Fruit fly (Drosophila melanogaster) whole organism, embryonic: Measurements from ENCODE around the gene FucTD.

Source experiments
- CG10267 ChIP-seq: fragments of 200-800 bp; sonication (Bioruptor generic); optimal IDR thresholded peaks from 2 replicates; lab custom pipeline; 2018; ENCODE audit warnings: missing biosample characterization, mild to moderate bottlenecking, missing genetic modification characterization, moderate library complexity
- CG10543 ChIP-seq: fragments of 200-800 bp; sonication (Bioruptor generic); optimal IDR thresholded peaks from 3 replicates; lab custom pipeline; 2017; ENCODE audit warnings: missing biosample characterization, mild to moderate bottlenecking, missing genetic modification characterization, moderate library complexity
- CG11085 ChIP-seq: fragments of 200-800 bp; sonication (Bioruptor generic); IDR thresholded peaks from 2 replicates; pipeline ENCODE4 v1.3.6; 2022; ENCODE audit warnings: missing biosample characterization, missing genetic modification characterization
- CG14965 ChIP-seq: fragments of 200-800 bp; sonication (Bioruptor generic); optimal IDR thresholded peaks from 2 replicates; lab custom pipeline; 2016; ENCODE audit warnings: missing biosample characterization, missing genetic modification characterization, borderline replicate concordance
- CG16815 ChIP-seq: fragments of 200-800 bp; sonication (Bioruptor generic); optimal IDR thresholded peaks from 3 replicates; lab custom pipeline; 2017; ENCODE audit warnings: missing biosample characterization, mild to moderate bottlenecking, missing genetic modification characterization
- CG17612 ChIP-seq: fragments of 200-800 bp; sonication (Bioruptor generic); IDR thresholded peaks from 2 replicates; pipeline ENCODE4 v1.3.6; 2022; ENCODE audit warnings: missing biosample characterization, missing genetic modification characterization
- CG2202 ChIP-seq: fragments of 200-800 bp; sonication (Bioruptor generic); optimal IDR thresholded peaks from 2 replicates; lab custom pipeline; 2018; ENCODE audit warnings: missing biosample characterization, mild to moderate bottlenecking, missing genetic modification characterization
- CG3847 ChIP-seq: fragments of 200-800 bp; sonication (Bioruptor generic); IDR thresholded peaks from 2 replicates; pipeline ENCODE4 v1.3.6; 2022; ENCODE audit warnings: missing biosample characterization, missing genetic modification characterization
- CG43689 ChIP-seq: fragments of 200-800 bp; sonication (Bioruptor generic); IDR thresholded peaks from 2 replicates; pipeline ENCODE4 v1.3.6; 2022; ENCODE audit warnings: missing biosample characterization, missing genetic modification characterization
- CG5180 ChIP-seq: fragments of 200-800 bp; sonication (Bioruptor generic); optimal IDR thresholded peaks from 3 replicates; lab custom pipeline; 2017; ENCODE audit warnings: missing biosample characterization, missing genetic modification characterization, mild to moderate bottlenecking, moderate library complexity, missing genetic modification reagents
- CG7271 ChIP-seq: fragments of 200-800 bp; sonication (Bioruptor generic); optimal IDR thresholded peaks from 2 replicates; lab custom pipeline; 2018; ENCODE audit warnings: missing biosample characterization, mild to moderate bottlenecking, missing genetic modification characterization, moderate library complexity
- CG7786 ChIP-seq: fragments of 200-800 bp; sonication (Bioruptor generic); optimal IDR thresholded peaks from 2 replicates; lab custom pipeline; 2016; ENCODE audit warnings: missing biosample characterization, missing genetic modification characterization
- CG8388 ChIP-seq: fragments of 200-800 bp; sonication (Bioruptor generic); optimal IDR thresholded peaks from 2 replicates; lab custom pipeline; 2019; ENCODE audit warnings: missing biosample characterization, mild to moderate bottlenecking, missing genetic modification characterization, moderate library complexity
- CG9437 ChIP-seq: fragments of 200-800 bp; sonication (Bioruptor generic); optimal IDR thresholded peaks from 2 replicates; lab custom pipeline; 2018; ENCODE audit warnings: missing biosample characterization, mild to moderate bottlenecking, missing genetic modification characterization
- CG9817 ChIP-seq: fragments of 200-800 bp; sonication (Bioruptor generic); optimal IDR thresholded peaks from 2 replicates; lab custom pipeline; 2018; ENCODE audit warnings: missing biosample characterization, mild to moderate bottlenecking, missing genetic modification characterization, moderate library complexity
- CG9932 ChIP-seq: fragments of 200-800 bp; sonication (Bioruptor generic); IDR thresholded peaks from 2 replicates; pipeline ENCODE4 v1.3.6; 2022; ENCODE audit warnings: missing biosample characterization, missing genetic modification characterization
- CHES-1-like ChIP-seq: fragments of 200-800 bp; sonication (Bioruptor generic); optimal IDR thresholded peaks from 2 replicates; lab custom pipeline; 2016; ENCODE audit warnings: missing biosample characterization, missing genetic modification characterization
- Camta ChIP-seq: fragments of 200-800 bp; sonication (Bioruptor generic); optimal IDR thresholded peaks from 2 replicates; lab custom pipeline; 2016; ENCODE audit warnings: missing biosample characterization, missing genetic modification characterization
- Hr51 ChIP-seq, 2 experiments: fragments of 200-800 bp; sonication (Bioruptor generic); optimal IDR thresholded peaks; 2 replicates in 1 of 2; 3 replicates in 1 of 2; lab custom pipeline; 2016 to 2018; ENCODE audit warnings: missing biosample characterization in 2 of 2, missing genetic modification characterization in 2 of 2, mild to moderate bottlenecking in 1 of 2, moderate library complexity in 1 of 2
- Nf-YA ChIP-seq: fragments of 200-800 bp; sonication (Bioruptor generic); IDR thresholded peaks from 2 replicates; pipeline ENCODE4 v1.3.6; 2022; ENCODE audit warnings: missing biosample characterization, missing genetic modification characterization
- Trl ChIP-seq, 3 experiments: fragments of >200 bp in 2 of 3; fragments of 200-800 bp in 1 of 3; sonication (Bioruptor generic) in 1 of 3; optimal IDR thresholded peaks; 2 replicates in 1 of 3; 3 replicates in 2 of 3; lab custom pipeline; 2016 to 2017; ENCODE audit warnings: missing biosample characterization in 1 of 3, missing genetic modification characterization in 1 of 3
- Usf ChIP-seq: fragments of 200-800 bp; sonication (Bioruptor generic); optimal IDR thresholded peaks from 2 replicates; lab custom pipeline; 2017; ENCODE audit warnings: missing genotype, missing biosample characterization, missing genetic modification characterization
- al ChIP-seq: fragments of 200-800 bp; sonication (Bioruptor generic); IDR thresholded peaks from 2 replicates; pipeline ENCODE4 v1.3.6; 2022; ENCODE audit warnings: missing biosample characterization, missing genetic modification characterization
- amos ChIP-seq: fragments of 200-800 bp; sonication (Bioruptor generic); IDR thresholded peaks from 2 replicates; pipeline ENCODE4 v1.3.6; 2022; ENCODE audit warnings: missing biosample characterization, missing genetic modification characterization; ENCODE audit not compliant: partially characterized antibody
- chif ChIP-seq, 2 experiments: fragments of 200-800 bp; sonication (Bioruptor generic); optimal IDR thresholded peaks; 3 replicates each; lab custom pipeline; 2016; ENCODE audit warnings: missing biosample characterization in 2 of 2, missing genetic modification characterization in 2 of 2
- chinmo ChIP-seq: fragments of 200-800 bp; sonication (Bioruptor generic); IDR thresholded peaks from 4 replicates; pipeline ENCODE4 v1.3.6; 2022; ENCODE audit warnings: missing biosample characterization, missing genetic modification characterization; ENCODE audit not compliant: partially characterized antibody
- da ChIP-seq: fragments of 200-800 bp; sonication (Bioruptor generic); optimal IDR thresholded peaks from 2 replicates; lab custom pipeline; 2016; ENCODE audit warnings: missing biosample characterization, missing genetic modification characterization
- dysf ChIP-seq: fragments of 200-800 bp; sonication (Bioruptor generic); IDR thresholded peaks from 3 replicates; pipeline ENCODE4 v1.3.6; 2022; ENCODE audit warnings: missing biosample characterization, missing genetic modification characterization
- eyg ChIP-seq: fragments of 200-800 bp; sonication (Bioruptor generic); optimal IDR thresholded peaks from 3 replicates; lab custom pipeline; 2016; ENCODE audit warnings: missing biosample characterization, missing genetic modification characterization
- fd64A ChIP-seq: fragments of 200-800 bp; sonication (Bioruptor generic); optimal IDR thresholded peaks from 3 replicates; lab custom pipeline; 2018; ENCODE audit warnings: missing biosample characterization, mild to moderate bottlenecking, missing genetic modification characterization
- fd96Cb ChIP-seq: fragments of 200-800 bp; sonication (Bioruptor generic); optimal IDR thresholded peaks from 2 replicates; lab custom pipeline; 2018; ENCODE audit warnings: missing biosample characterization, mild to moderate bottlenecking, missing genetic modification characterization, moderate library complexity
- fru ChIP-seq: fragments of >200 bp; optimal IDR thresholded peaks from 2 replicates; lab custom pipeline; 2017
- hb ChIP-seq: fragments of 200-800 bp; sonication (Bioruptor generic); IDR thresholded peaks from 3 replicates; pipeline ENCODE4 v1.3.6; 2022; ENCODE audit warnings: missing biosample characterization, missing genetic modification characterization; ENCODE audit not compliant: partially characterized antibody
- insv ChIP-seq, 2 experiments: fragments of 200-800 bp; sonication (Bioruptor generic); optimal IDR thresholded peaks; 3 replicates each; lab custom pipeline; 2016 to 2018; ENCODE audit warnings: missing biosample characterization in 2 of 2, missing genetic modification characterization in 2 of 2
- jumu ChIP-seq: fragments of 200-800 bp; sonication (Bioruptor generic); optimal IDR thresholded peaks from 3 replicates; lab custom pipeline; 2016; ENCODE audit warnings: missing biosample characterization, missing genetic modification characterization
- kni ChIP-seq: fragments of 200-800 bp; sonication (Bioruptor generic); optimal IDR thresholded peaks from 3 replicates; lab custom pipeline; 2017; ENCODE audit warnings: mild to moderate bottlenecking, missing biosample characterization, missing genetic modification reagents, missing genetic modification characterization
- lilli ChIP-seq: fragments of 200-800 bp; sonication (Bioruptor generic); optimal IDR thresholded peaks from 3 replicates; lab custom pipeline; 2016; ENCODE audit warnings: missing biosample characterization, missing genetic modification characterization
- nerfin-2 ChIP-seq: fragments of 200-800 bp; sonication (Bioruptor generic); IDR thresholded peaks from 2 replicates; pipeline ENCODE4 v1.3.6; 2022; ENCODE audit warnings: missing biosample characterization, missing genetic modification characterization; ENCODE audit not compliant: partially characterized antibody
- nom ChIP-seq: fragments of 200-800 bp; sonication (Bioruptor generic); optimal IDR thresholded peaks from 2 replicates; lab custom pipeline; 2017; ENCODE audit warnings: missing biosample characterization, missing genetic modification characterization, mild to moderate bottlenecking, moderate library complexity, missing genetic modification reagents
- org-1 ChIP-seq: fragments of 200-800 bp; sonication (Bioruptor generic); optimal IDR thresholded peaks from 2 replicates; lab custom pipeline; 2017; ENCODE audit warnings: missing biosample characterization, missing genetic modification characterization
- p53 ChIP-seq: fragments of 200-800 bp; sonication (Bioruptor generic); optimal IDR thresholded peaks from 2 replicates; lab custom pipeline; 2016; ENCODE audit warnings: missing biosample characterization, missing genetic modification characterization
- pum ChIP-seq: fragments of 200-800 bp; sonication (Bioruptor generic); optimal IDR thresholded peaks from 2 replicates; lab custom pipeline; 2016; ENCODE audit warnings: missing biosample characterization, missing genetic modification characterization
- sens ChIP-seq: fragments of 200-800 bp; sonication (Bioruptor generic); peaks from one replicate; lab custom pipeline; 2016; ENCODE audit warnings: missing biosample characterization, missing genetic modification characterization
- seq ChIP-seq: fragments of 200-800 bp; sonication (Bioruptor generic); IDR thresholded peaks from 2 replicates; pipeline ENCODE4 v1.3.6; 2022; ENCODE audit warnings: missing biosample characterization, missing genetic modification characterization
- shn ChIP-seq: fragments of 200-800 bp; sonication (Bioruptor generic); optimal IDR thresholded peaks from 3 replicates; lab custom pipeline; 2016; ENCODE audit warnings: missing biosample characterization, missing genetic modification characterization
- sisA ChIP-seq: fragments of 200-800 bp; sonication (Bioruptor generic); IDR thresholded peaks from 2 replicates; pipeline ENCODE4 v1.3.6; 2022; ENCODE audit warnings: missing biosample characterization, missing genetic modification characterization
- sna ChIP-seq: fragments of 200-800 bp; sonication (Bioruptor generic); IDR thresholded peaks from 2 replicates; pipeline ENCODE4 v1.3.6; 2022; ENCODE audit warnings: missing biosample characterization, missing genetic modification characterization; ENCODE audit not compliant: partially characterized antibody
- vfl ChIP-seq: fragments of 200-800 bp; sonication (Bioruptor generic); optimal IDR thresholded peaks from 2 replicates; lab custom pipeline; 2016; ENCODE audit warnings: missing biosample characterization, missing genetic modification characterization

FucTD gene

dm6 chr3L:1366879-1367650 lies 49.0 kb upstream of the FucTD start (continued):
- TF ChIP-seq CG16815 = no peak
- no peak for TF ChIP-seq CG2202
- no peak for TF ChIP-seq Nf-YA (GFP tag; lab: Robert Waterston, UW)
- peak; percentile 55 for TF ChIP-seq sna (GFP tag; lab: Robert Waterston, UW)
- peak; percentile 52 for TF ChIP-seq nom (GFP tag; lab: Kevin White, UChicago)
- TF ChIP-seq CG10267 (tag; lab: Kevin White, UChicago) = no peak
- no peak for TF ChIP-seq da (GFP tag; lab: Kevin White, UChicago)
- TF ChIP-seq CG43689 (GFP tag; lab: Robert Waterston, UW) = no peak
- TF ChIP-seq CG5180 (GFP tag; lab: Kevin White, UChicago) = peak; percentile 99
- TF ChIP-seq chinmo = peak; percentile 76; the same call in 1 of the 4 replicates
- TF ChIP-seq sisA (GFP tag; lab: Robert Waterston, UW) = no peak
- peak; percentile 63 to 65 for TF ChIP-seq Trl (optimal IDR thresholded peaks at IDR 0.05; lab: Kevin White, UChicago)
- TF ChIP-seq Trl (GFP tag; optimal IDR thresholded peaks at IDR 0.05; lab: Kevin White, UChicago) = no peak
- TF ChIP-seq CG9817 = no peak
- no peak for TF ChIP-seq fd64A (GFP tag; lab: Kevin White, UChicago)
- TF ChIP-seq CG8388 (GFP tag; lab: Kevin White, UChicago) = peak; percentile 82
- TF ChIP-seq p53 = peak; percentile 99
- TF ChIP-seq CG11085 (GFP tag; lab: Robert Waterston, UW) = no peak

- TF ChIP-seq Usf (GFP tag; lab: Kevin White, UChicago) = peak; percentile 72
- peak; percentile 81 for TF ChIP-seq CG7271 (tag; lab: Kevin White, UChicago)
- peak; percentile 75 for TF ChIP-seq org-1 (GFP tag; lab: Kevin White, UChicago)
- TF ChIP-seq CG14965 (GFP tag; lab: Kevin White, UChicago) = peak; percentile 38
- TF ChIP-seq fru (lab: Kevin White, UChicago) = no peak
- peak; percentile 74 to 85 for TF ChIP-seq chif (GFP tag; optimal IDR thresholded peaks at IDR 0.05; lab: Kevin White, UChicago)
- TF ChIP-seq amos (GFP tag; lab: Robert Waterston, UW) = no peak
- TF ChIP-seq Hr51 (GFP tag; optimal IDR thresholded peaks at IDR 0.05; lab: Kevin White, UChicago) = peak; percentile 73 to 75
- TF ChIP-seq sens = peak; percentile 96
- peak; percentile 81 for TF ChIP-seq lilli (GFP tag; lab: Kevin White, UChicago)
- TF ChIP-seq CG9437 = peak; percentile 6
- TF ChIP-seq Camta (GFP tag; lab: Kevin White, UChicago) = peak; percentile 75
- no peak for TF ChIP-seq nerfin-2 (GFP tag; lab: Robert Waterston, UW)
- TF ChIP-seq CG3847 (GFP tag; lab: Robert Waterston, UW) = peak; percentile 82
- TF ChIP-seq sna (GFP tag; lab: Robert Waterston, UW) = no peak
- TF ChIP-seq eyg = peak; percentile 57
- peak; percentile 77 for TF ChIP-seq al (GFP tag; lab: Robert Waterston, UW)
- no peak for TF ChIP-seq hb (GFP tag; lab: Robert Waterston, UW)
- TF ChIP-seq CG5180 (GFP tag; lab: Kevin White, UChicago) = peak; percentile 96
- TF ChIP-seq dysf (GFP tag; lab: Robert Waterston, UW) = peak; percentile 89
- TF ChIP-seq kni (GFP tag; lab: Kevin White, UChicago) = no peak
- peak; percentile 63; the same call in 1 of the 2 replicates for TF ChIP-seq CG17612
- TF ChIP-seq CG10543 (GFP tag; lab: Kevin White, UChicago) = no peak
- peak; percentile 36 for TF ChIP-seq vfl (GFP tag; lab: Kevin White, UChicago)
- peak; percentile 78 for TF ChIP-seq pum (GFP tag; lab: Kevin White, UChicago)
- TF ChIP-seq CHES-1-like (GFP tag; lab: Kevin White, UChicago) = peak; percentile 59
- peak; percentile 75 for TF ChIP-seq jumu (GFP tag; lab: Kevin White, UChicago)
- TF ChIP-seq shn (GFP tag; lab: Kevin White, UChicago) = peak; percentile 48
- peak; percentile 58 for TF ChIP-seq fd96Cb (tag; lab: Kevin White, UChicago)
- no peak for TF ChIP-seq insv (GFP tag; optimal IDR thresholded peaks at IDR 0.05; lab: Kevin White, UChicago)
- TF ChIP-seq CG9932 (GFP tag; lab: Robert Waterston, UW) = peak; percentile 85
- peak; percentile 75 for TF ChIP-seq seq (GFP tag; lab: Robert Waterston, UW)
- peak; percentile 66 for TF ChIP-seq CG7786 (GFP tag; lab: Kevin White, UChicago)
Observed at dm6 chr3L:1368201-1368617, 47.8 kb upstream of the FucTD start.
